Worm (Caenorhabditis elegans) whole organism, L4 larva: ENCODE results near the gene F54E7.6.

Experiments used
- D1046.2 ChIP-seq: fragments of 200-800 bp; sonication (Bioruptor generic); IDR thresholded peaks from 2 replicates; pipeline ENCODE4 v1.3.6; 2022; ENCODE audit warnings: missing genetic modification characterization, missing compliant biosample characterization
- F10B5.3 ChIP-seq: sonication (generic microtip); optimal IDR thresholded peaks from 2 replicates; lab custom pipeline; 2016; ENCODE audit warnings: mild to moderate bottlenecking, missing genetic modification characterization, missing compliant biosample characterization
- F26F4.8 ChIP-seq: fragments of 200-800 bp; sonication (Bioruptor generic); conservative IDR thresholded peaks from 2 replicates; pipeline ENCODE4 v1.3.6; 2022; ENCODE audit warnings: missing genetic modification characterization, missing compliant biosample characterization
- F44E2.7 ChIP-seq: fragments of 200-800 bp; sonication (Bioruptor generic); IDR thresholded peaks from 2 replicates; pipeline ENCODE4 v2.1.2; 2022; ENCODE audit warnings: missing genetic modification characterization, missing compliant biosample characterization
- T20F7.1 ChIP-seq: fragments of 200-800 bp; sonication (Bioruptor generic); optimal IDR thresholded peaks from 2 replicates; lab custom pipeline; 2018; ENCODE audit warnings: mild to moderate bottlenecking, missing genetic modification characterization, missing compliant biosample characterization
- aha-1 ChIP-seq: fragments of 150-350 bp; peaks from one replicate; lab custom pipeline; 2014; ENCODE audit warnings: missing biosample characterization, missing genetic modification characterization
- ceh-20 ChIP-seq: fragments of 200-800 bp; sonication (Bioruptor generic); IDR thresholded peaks from 2 replicates; pipeline ENCODE4 v1.3.6; 2022; ENCODE audit warnings: missing genetic modification reagents, missing genetic modification characterization, missing compliant biosample characterization
- ceh-32 ChIP-seq: sonication (generic microtip); optimal IDR thresholded peaks from 2 replicates; lab custom pipeline; 2016; ENCODE audit warnings: mild to moderate bottlenecking, missing genetic modification characterization, missing compliant biosample characterization; ENCODE audit not compliant: poor library complexity
- ceh-44 ChIP-seq: fragments of 200-800 bp; sonication (Bioruptor generic); IDR thresholded peaks from 2 replicates; pipeline ENCODE4 v1.3.6; 2022; ENCODE audit warnings: missing genetic modification reagents, missing genetic modification characterization, missing compliant biosample characterization
- ceh-82 ChIP-seq: sonication (generic microtip); optimal IDR thresholded peaks from 2 replicates; lab custom pipeline; 2017; ENCODE audit warnings: missing biosample characterization, missing genetic modification characterization
- ctbp-1 ChIP-seq: fragments of 200-800 bp; sonication (Bioruptor generic); IDR thresholded peaks from 2 replicates; pipeline ENCODE4 v1.3.6; 2022; ENCODE audit warnings: missing genetic modification reagents, missing genetic modification characterization, missing compliant biosample characterization
- daf-19 ChIP-seq: fragments of 200-800 bp; sonication (Bioruptor generic); conservative IDR thresholded peaks from 2 replicates; pipeline ENCODE4 v1.3.6; 2022; ENCODE audit warnings: missing genetic modification characterization, missing compliant biosample characterization
- dmd-6 ChIP-seq: fragments of 200-800 bp; sonication (Bioruptor generic); IDR thresholded peaks from 2 replicates; pipeline ENCODE4 v1.3.6; 2022; ENCODE audit warnings: missing genetic modification reagents, missing genetic modification characterization, missing compliant biosample characterization
- dmd-8 ChIP-seq: fragments of 200-800 bp; sonication (Bioruptor generic); IDR thresholded peaks from 2 replicates; pipeline ENCODE4 v1.3.6; 2022; ENCODE audit warnings: missing genetic modification characterization, missing compliant biosample characterization
- dve-1 ChIP-seq: sonication (generic microtip); optimal IDR thresholded peaks from 2 replicates; lab custom pipeline; 2017; ENCODE audit warnings: antibody characterized with exemption, mild to moderate bottlenecking, missing genetic modification characterization, missing compliant biosample characterization; ENCODE audit not compliant: insufficient read depth
- egl-43 ChIP-seq: fragments of 200-800 bp; sonication (Bioruptor generic); IDR thresholded peaks from 2 replicates; pipeline ENCODE4 v1.3.6; 2022; ENCODE audit warnings: missing genetic modification reagents, missing genetic modification characterization, missing compliant biosample characterization
- gei-8 ChIP-seq: fragments of 200-800 bp; sonication (Bioruptor generic); optimal IDR thresholded peaks from 2 replicates; lab custom pipeline; 2018; ENCODE audit warnings: mild to moderate bottlenecking, missing genetic modification characterization, missing compliant biosample characterization
- hlh-11 ChIP-seq: fragments of 200-800 bp; sonication (Bioruptor generic); optimal IDR thresholded peaks from 2 replicates; lab custom pipeline; 2018; ENCODE audit warnings: mild to moderate bottlenecking, missing genetic modification characterization, missing compliant biosample characterization
- hlh-30 ChIP-seq: sonication (generic microtip); optimal IDR thresholded peaks from 2 replicates; lab custom pipeline; 2017; ENCODE audit warnings: antibody characterized with exemption, mild to moderate bottlenecking, missing genetic modification characterization, missing compliant biosample characterization; ENCODE audit not compliant: insufficient read depth
- jun-1 ChIP-seq: fragments of 150-350 bp; optimal IDR thresholded peaks from 2 replicates; lab custom pipeline; 2014; ENCODE audit warnings: missing biosample characterization, missing genetic modification reagents, missing genetic modification characterization
- lim-7 ChIP-seq: fragments of 200-800 bp; sonication (Bioruptor generic); IDR thresholded peaks from 2 replicates; pipeline ENCODE4 v1.3.6; 2022; ENCODE audit warnings: missing genetic modification characterization, missing compliant biosample characterization
- lin-13 ChIP-seq: fragments of 150-350 bp; optimal IDR thresholded peaks from 2 replicates; lab custom pipeline; 2014; ENCODE audit warnings: missing biosample characterization, missing genetic modification reagents, missing genetic modification characterization
- lin-15B ChIP-seq: fragments of 150-350 bp; sonication (generic microtip); optimal IDR thresholded peaks from 3 replicates; lab custom pipeline; 2014; ENCODE audit warnings: missing biosample characterization, missing genetic modification characterization
- lin-29 ChIP-seq: fragments of 200-800 bp; sonication (Bioruptor generic); IDR thresholded peaks from 2 replicates; pipeline ENCODE4 v1.3.6; 2022; ENCODE audit warnings: missing genetic modification reagents, missing genetic modification characterization, missing compliant biosample characterization
- lin-39 ChIP-seq: fragments of 150-350 bp; optimal IDR thresholded peaks from 2 replicates; lab custom pipeline; 2014; ENCODE audit warnings: missing biosample characterization, missing genetic modification reagents, missing genetic modification characterization
- lsy-2 ChIP-seq, 2 experiments: fragments of 150-350 bp in 1 of 2; sonication (generic microtip) in 1 of 2; optimal IDR thresholded peaks; 2 replicates each; lab custom pipeline; 2014 to 2017; ENCODE audit warnings: missing biosample characterization in 2 of 2, missing genetic modification characterization in 2 of 2
- madf-9 ChIP-seq: fragments of 200-800 bp; sonication (Bioruptor generic); conservative IDR thresholded peaks from 2 replicates; pipeline ENCODE4 v1.3.6; 2022; ENCODE audit warnings: missing genetic modification reagents, missing genetic modification characterization, missing compliant biosample characterization
- mdl-1 ChIP-seq, 2 experiments: fragments of 150-350 bp in 1 of 2; sonication (generic microtip) in 1 of 2; optimal IDR thresholded peaks; 2 replicates each; lab custom pipeline; 2014 to 2017; ENCODE audit warnings: missing biosample characterization in 2 of 2, missing genetic modification characterization in 2 of 2
- mes-2 ChIP-seq: sonication (generic microtip); optimal IDR thresholded peaks from 2 replicates; lab custom pipeline; 2016; ENCODE audit warnings: missing genotype, mild to moderate bottlenecking, missing genetic modification characterization, missing compliant biosample characterization; ENCODE audit not compliant: poor library complexity, severe bottlenecking
- mxl-3 ChIP-seq: fragments of 200-800 bp; sonication (Bioruptor generic); optimal IDR thresholded peaks from 2 replicates; lab custom pipeline; 2018; ENCODE audit warnings: mild to moderate bottlenecking, missing genetic modification characterization, missing compliant biosample characterization
- nhr-102 ChIP-seq: sonication (generic microtip); optimal IDR thresholded peaks from 2 replicates; lab custom pipeline; 2016; ENCODE audit warnings: mild to moderate bottlenecking, missing genetic modification characterization, moderate library complexity, missing compliant biosample characterization
- nhr-28 ChIP-seq: fragments of 150-350 bp; optimal IDR thresholded peaks from 2 replicates; lab custom pipeline; 2014; ENCODE audit warnings: missing biosample characterization, missing genetic modification characterization
- nhr-41 ChIP-seq: fragments of 200-800 bp; sonication (Bioruptor generic); IDR thresholded peaks from 2 replicates; pipeline ENCODE4 v1.3.6; 2022; ENCODE audit warnings: missing genetic modification reagents, missing genetic modification characterization, missing compliant biosample characterization
- nhr-42 ChIP-seq: fragments of 200-800 bp; sonication (Bioruptor generic); IDR thresholded peaks from 2 replicates; pipeline ENCODE4 v1.3.6; 2022; ENCODE audit warnings: missing genetic modification characterization, missing compliant biosample characterization
- nhr-48 ChIP-seq: sonication (generic microtip); optimal IDR thresholded peaks from 2 replicates; lab custom pipeline; 2016; ENCODE audit warnings: mild to moderate bottlenecking, missing genetic modification characterization, missing compliant biosample characterization
- nhr-6 ChIP-seq: fragments of 150-350 bp; optimal IDR thresholded peaks from 2 replicates; lab custom pipeline; 2014; ENCODE audit warnings: missing biosample characterization, missing genetic modification characterization
- nhr-76 ChIP-seq: fragments of 150-350 bp; optimal IDR thresholded peaks from 2 replicates; lab custom pipeline; 2014; ENCODE audit warnings: missing biosample characterization, missing genetic modification characterization
- nhr-77 ChIP-seq: fragments of 150-350 bp; optimal IDR thresholded peaks from 2 replicates; lab custom pipeline; 2014; ENCODE audit warnings: missing biosample characterization, missing genetic modification characterization
- pqm-1 ChIP-seq: sonication (generic microtip); optimal IDR thresholded peaks from 2 replicates; lab custom pipeline; 2017; ENCODE audit warnings: missing biosample characterization, missing genetic modification characterization
- rbr-2 ChIP-seq: sonication (generic microtip); optimal IDR thresholded peaks from 2 replicates; lab custom pipeline; 2016; ENCODE audit warnings: missing genotype, missing genetic modification characterization, missing compliant biosample characterization
- saeg-2 ChIP-seq: fragments of 200-800 bp; sonication (Bioruptor generic); IDR thresholded peaks from 2 replicates; pipeline ENCODE4 v1.3.6; 2022; ENCODE audit warnings: missing genetic modification reagents, missing genetic modification characterization, missing compliant biosample characterization
- snpc-1.2 ChIP-seq: fragments of 200-800 bp; sonication (Bioruptor generic); IDR thresholded peaks from 2 replicates; pipeline ENCODE4 v1.3.6; 2022; ENCODE audit warnings: missing genetic modification reagents, missing genetic modification characterization, missing compliant biosample characterization
- tag-97 ChIP-seq: fragments of 200-800 bp; sonication (Bioruptor generic); IDR thresholded peaks from 2 replicates; pipeline ENCODE4 v1.3.6; 2022; ENCODE audit warnings: missing genetic modification characterization, missing compliant biosample characterization
- tra-1 ChIP-seq: fragments of 200-800 bp; sonication (Bioruptor generic); IDR thresholded peaks from 2 replicates; pipeline ENCODE4 v1.3.6; 2022; ENCODE audit warnings: missing genetic modification reagents, missing genetic modification characterization, missing compliant biosample characterization
- unc-130 ChIP-seq: sonication (generic microtip); optimal IDR thresholded peaks from 2 replicates; lab custom pipeline; 2016; ENCODE audit warnings: missing genetic modification reagents, missing genetic modification characterization, missing compliant biosample characterization
- vab-7 ChIP-seq: fragments of 200-800 bp; sonication (Bioruptor generic); IDR thresholded peaks from 2 replicates; pipeline ENCODE4 v1.3.6; 2022; ENCODE audit warnings: missing genetic modification reagents, missing genetic modification characterization, missing compliant biosample characterization
- zfp-3 ChIP-seq: fragments of 200-800 bp; sonication (Bioruptor generic); conservative IDR thresholded peaks from 2 replicates; pipeline ENCODE4 v1.3.6; 2022; ENCODE audit warnings: missing genetic modification reagents, missing genetic modification characterization, missing compliant biosample characterization
- zip-2 ChIP-seq: fragments of 150-350 bp; optimal IDR thresholded peaks from 2 replicates; lab custom pipeline; 2014; ENCODE audit warnings: missing biosample characterization, missing genetic modification characterization

Gene F54E7.6

DNA sequence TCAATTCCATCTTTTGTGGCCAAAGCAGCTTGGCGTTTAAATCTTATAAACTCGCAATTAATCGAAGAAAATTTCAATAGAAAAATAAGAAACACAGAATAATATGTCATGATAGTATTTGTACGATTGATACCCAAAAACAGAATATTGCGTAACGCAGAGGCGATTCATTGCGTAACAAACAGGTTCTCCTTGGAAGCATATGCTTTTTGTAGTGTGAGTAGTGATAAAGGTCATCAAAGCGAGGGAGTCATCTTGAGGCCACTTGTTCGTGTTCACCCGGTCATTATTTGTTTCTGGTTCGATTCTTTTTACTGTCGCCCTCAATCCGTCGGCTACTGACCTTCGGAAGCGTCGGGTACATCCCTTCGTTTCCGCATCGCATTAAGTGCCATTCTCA lies at the start of gene F54E7.6:
TSS of gene F54E7.6 (minus strand) at position 110 of the 400 bp plus-strand sequence.
- TF ChIP-seq egl-43 (GFP tag; lab: Robert Waterston, UW) = no peak
- no peak for TF ChIP-seq D1046.2 (GFP tag; lab: Robert Waterston, UW)
- TF ChIP-seq zfp-3 (GFP tag; lab: Robert Waterston, UW) = no peak
- peak; percentile 82 for TF ChIP-seq nhr-28 (tag; lab: Kevin White, UChicago)
- no peak for TF ChIP-seq pqm-1 (tag; lab: Kevin White, UChicago)
- no peak for TF ChIP-seq jun-1 (tag; lab: Kevin White, UChicago)
- peak; percentile 33 for TF ChIP-seq mxl-3 (GFP tag; lab: Kevin White, UChicago)
- no peak for TF ChIP-seq ctbp-1 (GFP tag; lab: Robert Waterston, UW)
- TF ChIP-seq mes-2 (tag; lab: Kevin White, UChicago) = no peak
- no peak for TF ChIP-seq nhr-77 (tag; lab: Kevin White, UChicago)
- TF ChIP-seq nhr-6 (tag; lab: Kevin White, UChicago) = no peak

ce11 chrIII:5710676-5711075 lies 49.8 kb upstream of the F54E7.6 start:
- TF ChIP-seq lin-15B (no peak), lin-29 (GFP tag; lab: Robert Waterston, UW) (no peak), dve-1 (tag; lab: Kevin White, UChicago) (peak; percentile 41), tag-97 (GFP tag; lab: Robert Waterston, UW) (no peak), hlh-11 (tag; lab: Kevin White, UChicago) (peak; percentile 86), vab-7 (GFP tag; lab: Robert Waterston, UW) (no peak), nhr-42 (GFP tag; lab: Robert Waterston, UW) (no peak), nhr-102 (tag; lab: Kevin White, UChicago) (no peak), saeg-2 (GFP tag; lab: Robert Waterston, UW) (no peak), daf-19 (GFP tag; lab: Robert Waterston, UW) (no peak), T20F7.1 (GFP tag; lab: Kevin White, UChicago) (no peak), ceh-82 (no peak), F44E2.7 (GFP tag; lab: Robert Waterston, UW) (no peak), rbr-2 (tag; lab: Kevin White, UChicago) (peak; percentile 22), nhr-48 (peak; percentile 64), madf-9 (GFP tag; lab: Robert Waterston, UW) (0 out of 2 replicates have a peak, but pooled peaks have one; percentile 42), lsy-2 (tag; optimal IDR thresholded peaks at IDR 0.05; lab: Kevin White, UChicago) (peak; percentile 59 to 81), ceh-44 (GFP tag; lab: Robert Waterston, UW) (no peak), hlh-30 (tag; lab: Kevin White, UChicago) (peak; percentile 44), gei-8 (GFP tag; lab: Kevin White, UChicago) (no peak), lin-39 (no peak), snpc-1.2 (GFP tag; lab: Robert Waterston, UW) (no peak), nhr-77 (tag; lab: Kevin White, UChicago) (no peak), nhr-28 (tag; lab: Kevin White, UChicago) (peak; percentile 86), tra-1 (no peak), mxl-3 (GFP tag; lab: Kevin White, UChicago) (peak; percentile 95), egl-43 (GFP tag; lab: Robert Waterston, UW) (no peak), F10B5.3 (tag; lab: Kevin White, UChicago) (no peak), aha-1 (tag; lab: Kevin White, UChicago) (peak; percentile 83), ceh-32 (tag; lab: Kevin White, UChicago) (no peak), dmd-8 (GFP tag; lab: Robert Waterston, UW) (no peak), pqm-1 (tag; lab: Kevin White, UChicago) (peak; percentile 4), mes-2 (tag; lab: Kevin White, UChicago) (peak; percentile 41), unc-130 (GFP tag; lab: Kevin White, UChicago) (no peak), ceh-20 (GFP tag; lab: Robert Waterston, UW) (0 out of 2 replicates have a peak, but pooled peaks have one; percentile 37), nhr-76 (tag; lab: Kevin White, UChicago) (no peak), F26F4.8 (GFP tag; lab: Robert Waterston, UW) (no peak), dmd-6 (peak; percentile 30; the same call in 1 of the 2 replicates), mdl-1 (tag; optimal IDR thresholded peaks at IDR 0.05; lab: Kevin White, UChicago) (peak in 1 of 2 experiments; percentile 80), zip-2 (tag; lab: Kevin White, UChicago) (no peak), lim-7 (GFP tag; lab: Robert Waterston, UW) (no peak), nhr-41 (0 out of 2 replicates have a peak, but pooled peaks have one; percentile 26), lin-13 (GFP tag; lab: Kevin White, UChicago) (no peak)
